Worm (Caenorhabditis elegans) whole organism, mixed stage, embryonic: ENCODE measurements around the gene M04B2.2.

Source experiments
- elt-3 ChIP-seq: fragments of 150-350 bp; optimal IDR thresholded peaks from 2 replicates; lab custom pipeline; 2014; ENCODE audit warnings: missing biosample characterization, missing genetic modification characterization
- mep-1 ChIP-seq: fragments of 150-350 bp; optimal IDR thresholded peaks from 2 replicates; lab custom pipeline; 2017; ENCODE audit warnings: missing biosample characterization, missing genetic modification reagents, missing genetic modification characterization, inconsistent platforms
- nhr-12 ChIP-seq: fragments of 150-350 bp; optimal IDR thresholded peaks from 2 replicates; lab custom pipeline; 2014; ENCODE audit warnings: missing biosample characterization, missing genetic modification characterization
- nhr-28 ChIP-seq: fragments of 150-350 bp; optimal IDR thresholded peaks from 2 replicates; lab custom pipeline; 2014; ENCODE audit warnings: missing biosample characterization, missing genetic modification characterization
- pha-4 ChIP-seq: fragments of 150-350 bp; optimal IDR thresholded peaks from 2 replicates; lab custom pipeline; 2018; ENCODE audit warnings: missing biosample characterization, missing genetic modification reagents, missing genetic modification characterization
- unc-39 ChIP-seq: fragments of 150-350 bp; optimal IDR thresholded peaks from 2 replicates; lab custom pipeline; 2014; ENCODE audit warnings: missing biosample characterization, missing genetic modification characterization

ce11 chrIV:11548671-11549070 is 20.8 kb downstream of the M04B2.2 start, which contains the start of gene M04B2.7:
- TF ChIP-seq nhr-28 = no peak
- TF ChIP-seq elt-3 (tag; lab: Kevin White, UChicago) = no peak
- TF ChIP-seq nhr-12 = no peak
- TF ChIP-seq mep-1 (tag; lab: Kevin White, UChicago) = no peak
- TF ChIP-seq unc-39 = no peak
- TF ChIP-seq pha-4 (tag; lab: Kevin White, UChicago) = no peak
